Fruit fly (Drosophila melanogaster): ENCODE results near the gene Cpr65Ax1.

Gene Cpr65Ax1

dm6 chr3L:6162483-6163128 lies 14.8 kb upstream of the Cpr65Ax1 start, which contains the start of gene Prdm13:
Gene Prdm13, plus strand, starts transcription at chr3L:6163127.
- TF ChIP-seq Abd-B (GFP tag; optimal IDR thresholded peaks at IDR 0.05) (no peak), Mio (GFP tag; optimal IDR thresholded peaks at IDR 0.05) (no peak)

dm6 chr3L:6161997-6162396 lies 14.2 kb upstream of the Cpr65Ax1 start:
- TF ChIP-seq usp (GFP tag; optimal IDR thresholded peaks at IDR 0.05) (no peak), jim (GFP tag; optimal IDR thresholded peaks at IDR 0.05) (no peak), fru (GFP tag; optimal IDR thresholded peaks at IDR 0.05) (no peak), sage (GFP tag; optimal IDR thresholded peaks at IDR 0.05) (no peak), CG9705 (GFP tag; optimal IDR thresholded peaks at IDR 0.05) (no peak), dsf (GFP tag; optimal IDR thresholded peaks at IDR 0.05; ENCODE audit: borderline replicate concordance) (no peak), Abd-B (GFP tag; optimal IDR thresholded peaks at IDR 0.05) (no peak), rgr (GFP tag; optimal IDR thresholded peaks at IDR 0.05) (no peak), N (GFP tag; optimal IDR thresholded peaks at IDR 0.05) (no peak)

DNA sequence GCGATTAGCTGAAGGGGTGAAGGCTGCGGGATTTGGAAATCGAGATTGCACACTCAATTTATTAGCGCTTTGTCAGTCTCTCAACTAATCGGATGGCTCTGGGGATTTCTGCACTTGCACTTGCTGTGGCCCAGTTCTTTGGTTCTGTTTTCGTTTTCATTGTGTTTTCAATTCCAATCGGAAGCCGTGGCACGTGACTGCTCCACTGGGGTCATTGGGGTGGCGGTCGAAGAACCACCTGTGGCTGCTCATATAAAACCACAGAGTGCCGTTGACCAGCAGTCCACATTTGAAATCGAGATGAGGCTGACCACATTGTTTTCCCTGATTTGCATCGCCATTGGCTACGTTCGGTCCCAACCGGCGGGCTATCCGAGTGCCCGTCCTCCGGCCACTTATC lies 12.7 kb upstream of the Cpr65Ax1 start, which contains the start of gene Cpr65Az:
Gene Cpr65Az (plus strand): TSS at position 301 of the 400 bp plus-strand sequence.
- no peak for TF ChIP-seq Hnf4 (GFP tag; optimal IDR thresholded peaks at IDR 0.05)
- no peak for TF ChIP-seq N (GFP tag; optimal IDR thresholded peaks at IDR 0.05)
- no peak for TF ChIP-seq CrebA (GFP tag; optimal IDR thresholded peaks at IDR 0.05; ENCODE audit: borderline replicate concordance)
- TF ChIP-seq foxo (GFP tag; optimal IDR thresholded peaks at IDR 0.05): no peak
- TF ChIP-seq dmrt93B (GFP tag; optimal IDR thresholded peaks at IDR 0.05): no peak
- TF ChIP-seq Dif (GFP tag; optimal IDR thresholded peaks at IDR 0.05; ENCODE audit: partially characterized antibody): no peak
- no peak for TF ChIP-seq Myc (optimal IDR thresholded peaks at IDR 0.05)
- no peak for TF ChIP-seq sage (GFP tag; optimal IDR thresholded peaks at IDR 0.05)
- no peak for TF ChIP-seq dsf (GFP tag; optimal IDR thresholded peaks at IDR 0.05; ENCODE audit: borderline replicate concordance)
- TF ChIP-seq woc (GFP tag; optimal IDR thresholded peaks at IDR 0.05): no peak
- no peak for TF ChIP-seq OdsH (GFP tag; optimal IDR thresholded peaks at IDR 0.05)
- no peak for TF ChIP-seq br (GFP tag; optimal IDR thresholded peaks at IDR 0.05)
- TF ChIP-seq ey (GFP tag; optimal IDR thresholded peaks at IDR 0.05): no peak
- TF ChIP-seq Jra (GFP tag; optimal IDR thresholded peaks at IDR 0.05): no peak
- TF ChIP-seq lola (GFP tag; optimal IDR thresholded peaks at IDR 0.05): no peak
- no peak for TF ChIP-seq h (GFP tag; optimal IDR thresholded peaks at IDR 0.05)
- no peak for TF ChIP-seq fru (GFP tag; optimal IDR thresholded peaks at IDR 0.05)

- no peak for TF ChIP-seq Rel (GFP tag; optimal IDR thresholded peaks at IDR 0.05)
- no peak for TF ChIP-seq Rel (tag; optimal IDR thresholded peaks at IDR 0.05)
- TF ChIP-seq fru (GFP tag; optimal IDR thresholded peaks at IDR 0.05): no peak
- no peak for TF ChIP-seq Abd-B (GFP tag; optimal IDR thresholded peaks at IDR 0.05)
- no peak for TF ChIP-seq N (GFP tag; optimal IDR thresholded peaks at IDR 0.05)
- no peak for TF ChIP-seq CG32264 (GFP tag; optimal IDR thresholded peaks at IDR 0.05)
- no peak for TF ChIP-seq Jra (GFP tag; optimal IDR thresholded peaks at IDR 0.05)
- TF ChIP-seq ey (GFP tag; optimal IDR thresholded peaks at IDR 0.05): no peak
- TF ChIP-seq tai (GFP tag; optimal IDR thresholded peaks at IDR 0.05): no peak
- TF ChIP-seq sv (GFP tag; optimal IDR thresholded peaks at IDR 0.05): no peak
- no peak for TF ChIP-seq Mio (GFP tag; optimal IDR thresholded peaks at IDR 0.05)
- no peak for TF ChIP-seq CG9705 (GFP tag; optimal IDR thresholded peaks at IDR 0.05)
- no peak for TF ChIP-seq dsf (GFP tag; optimal IDR thresholded peaks at IDR 0.05; ENCODE audit: borderline replicate concordance)
- TF ChIP-seq Dfd (GFP tag; optimal IDR thresholded peaks at IDR 0.05): no peak
- TF ChIP-seq Myc (optimal IDR thresholded peaks at IDR 0.05): no peak
Measured at dm6 chr3L:6159863-6160262, 12.1 kb upstream of the Cpr65Ax1 start.

dm6 chr3L:6158530-6158929 lies 10.7 kb upstream of the Cpr65Ax1 start, which contains the start of gene Cpr65Ay:
Gene Cpr65Ay, minus strand, starts transcription at chr3L:6158630.
- TF ChIP-seq Hnf4 (GFP tag; optimal IDR thresholded peaks at IDR 0.05) (no peak), Jra (GFP tag; optimal IDR thresholded peaks at IDR 0.05) (no peak), CG32264 (GFP tag; optimal IDR thresholded peaks at IDR 0.05) (no peak), Dif (GFP tag; optimal IDR thresholded peaks at IDR 0.05; ENCODE audit: partially characterized antibody) (no peak), br (GFP tag; optimal IDR thresholded peaks at IDR 0.05) (no peak), Sp1 (GFP tag; optimal IDR thresholded peaks at IDR 0.05) (no peak)
